Fruit fly (Drosophila melanogaster): ENCODE measurements around the gene CG46426.

dm6 chr2L:11846926-11847325 is 4.3 kb downstream of the CG46426 start, which contains the start of gene Mal-B1:
- TF ChIP-seq cnc (optimal IDR thresholded peaks at IDR 0.05) (no peak), Mnt (GFP tag; optimal IDR thresholded peaks at IDR 0.05) (no peak), CG33017 (tag; optimal IDR thresholded peaks at IDR 0.05) (no peak), pad (GFP tag; optimal IDR thresholded peaks at IDR 0.05) (no peak), CG11617 (GFP tag; optimal IDR thresholded peaks at IDR 0.05) (no peak), ovo (GFP tag; optimal IDR thresholded peaks at IDR 0.05) (no peak), CG5204 (GFP tag; optimal IDR thresholded peaks at IDR 0.05) (no peak), tj (GFP tag; optimal IDR thresholded peaks at IDR 0.05) (no peak)
